Fruit fly (Drosophila melanogaster) ovary, adult (tissue): ENCODE results near the gene enc.

ENCODE experiments used
- CG17801 ChIP-seq: fragments of 200-800 bp; optimal IDR thresholded peaks from 2 replicates; lab custom pipeline; 2019; ENCODE audit warnings: missing biosample characterization, mild to moderate bottlenecking, missing genetic modification characterization, moderate library complexity; ENCODE audit not compliant: partially characterized antibody

enc gene

dm6 chr3L:3818566-3819325, at the start of gene enc:
Gene enc, plus strand, starts transcription at chr3L:3818679.
- TF ChIP-seq CG17801 (GFP tag; lab: Kevin White, UChicago), result peak; percentile 27

- TF ChIP-seq CG17801 (GFP tag; lab: Kevin White, UChicago), result no peak
Measured at dm6 chr3L:3769157-3769556, 49.3 kb upstream of the enc start.

dm6 chr3L:3770823-3771222, 47.7 kb upstream of the enc start:
- TF ChIP-seq CG17801 (GFP tag; lab: Kevin White, UChicago), result no peak

dm6 chr3L:3771406-3771935, 47.0 kb upstream of the enc start:
- peak; percentile 87 for TF ChIP-seq CG17801 (GFP tag; lab: Kevin White, UChicago)

dm6 chr3L:3772284-3772987, 46.0 kb upstream of the enc start:
- peak; percentile 7 for TF ChIP-seq CG17801 (GFP tag; lab: Kevin White, UChicago)

dm6 chr3L:3773317-3773716, 45.2 kb upstream of the enc start:
- TF ChIP-seq CG17801 (GFP tag; lab: Kevin White, UChicago), result no peak

dm6 chr3L:3776559-3777097, 41.9 kb upstream of the enc start:
- TF ChIP-seq CG17801 (GFP tag; lab: Kevin White, UChicago), result no peak

- no peak for TF ChIP-seq CG17801 (GFP tag; lab: Kevin White, UChicago)
Measured at dm6 chr3L:3778463-3778862, 40.0 kb upstream of the enc start.

dm6 chr3L:3782584-3783218, 35.8 kb upstream of the enc start:
- TF ChIP-seq CG17801 (GFP tag; lab: Kevin White, UChicago), result no peak

dm6 chr3L:3783436-3783835, 35.0 kb upstream of the enc start:
- TF ChIP-seq CG17801 (GFP tag; lab: Kevin White, UChicago), result no peak

dm6 chr3L:3784001-3784400, 34.5 kb upstream of the enc start:
- no peak for TF ChIP-seq CG17801 (GFP tag; lab: Kevin White, UChicago)

dm6 chr3L:3785002-3785661, 33.3 kb upstream of the enc start:
- TF ChIP-seq CG17801 (GFP tag; lab: Kevin White, UChicago), result no peak

dm6 chr3L:3785688-3786087, 32.8 kb upstream of the enc start:
- no peak for TF ChIP-seq CG17801 (GFP tag; lab: Kevin White, UChicago)

- no peak for TF ChIP-seq CG17801 (GFP tag; lab: Kevin White, UChicago)
Measured at dm6 chr3L:3786344-3787076, 32.0 kb upstream of the enc start.
